Fruit fly (Drosophila melanogaster) whole organism, wandering third instar larva: ENCODE measurements around the gene cmet.
A peak's percentile ranks its signal among the peaks of the same experiment; 100 is the strongest.

Source experiments
- Abd-B ChIP-seq: fragments of >200 bp; optimal IDR thresholded peaks from 2 replicates; lab custom pipeline; 2017; ENCODE audit warnings: missing biosample characterization, missing genetic modification characterization
- CG32264 ChIP-seq: fragments of 200-800 bp; sonication (Bioruptor generic); optimal IDR thresholded peaks from 2 replicates; lab custom pipeline; 2016; ENCODE audit warnings: missing biosample characterization, missing genetic modification characterization
- CG9705 ChIP-seq: fragments of 200-800 bp; sonication (Bioruptor generic); optimal IDR thresholded peaks from 2 replicates; lab custom pipeline; 2018; ENCODE audit warnings: missing biosample characterization, mild to moderate bottlenecking, missing genetic modification characterization
- CrebA ChIP-seq: fragments of 200-800 bp; sonication (Bioruptor generic); optimal IDR thresholded peaks from 2 replicates; lab custom pipeline; 2016; ENCODE audit warnings: missing biosample characterization, mild to moderate bottlenecking, missing genetic modification characterization, borderline replicate concordance
- Dfd ChIP-seq: fragments of >200 bp; optimal IDR thresholded peaks from 2 replicates; lab custom pipeline; 2017; ENCODE audit warnings: missing biosample characterization, missing genetic modification characterization
- Dif ChIP-seq: fragments of 200-275, 200-300 bp; sonication (Bioruptor generic); optimal IDR thresholded peaks from 2 replicates; lab custom pipeline; 2018; ENCODE audit warnings: missing biosample characterization, missing genetic modification characterization; ENCODE audit not compliant: partially characterized antibody
- GATAd ChIP-seq: sonication (Bioruptor generic); optimal IDR thresholded peaks from 2 replicates; lab custom pipeline; 2016; ENCODE audit warnings: missing biosample characterization, missing genetic modification characterization
- HLH106 ChIP-seq: fragments of 200-800 bp; optimal IDR thresholded peaks from 3 replicates; lab custom pipeline; 2019; ENCODE audit warnings: missing biosample characterization, mild to moderate bottlenecking, missing genetic modification characterization, moderate library complexity
- Hnf4 ChIP-seq: fragments of 200-800 bp; sonication (Bioruptor generic); optimal IDR thresholded peaks from 2 replicates; lab custom pipeline; 2016; ENCODE audit warnings: missing biosample characterization, mild to moderate bottlenecking, missing genetic modification characterization
- Hr78 ChIP-seq: fragments of >200 bp; optimal IDR thresholded peaks from 2 replicates; lab custom pipeline; 2017; ENCODE audit warnings: missing biosample characterization, missing genetic modification characterization
- Hr83 ChIP-seq: fragments of 200-300 bp; sonication (Bioruptor generic); optimal IDR thresholded peaks from 2 replicates; lab custom pipeline; 2016; ENCODE audit warnings: missing biosample characterization, mild to moderate bottlenecking, missing genetic modification characterization, moderate library complexity; ENCODE audit not compliant: poor library complexity, severe bottlenecking
- Jra ChIP-seq: sonication (Bioruptor generic); optimal IDR thresholded peaks from 2 replicates; lab custom pipeline; 2016; ENCODE audit warnings: missing biosample characterization, missing genetic modification characterization
- Mio ChIP-seq: sonication (Bioruptor generic); optimal IDR thresholded peaks from 2 replicates; lab custom pipeline; 2016; ENCODE audit warnings: missing biosample characterization, missing genetic modification characterization
- Myc ChIP-seq: fragments of >200 bp; optimal IDR thresholded peaks from 2 replicates; lab custom pipeline; 2017
- OdsH ChIP-seq: fragments of 200-800 bp; sonication (Bioruptor generic); optimal IDR thresholded peaks from 2 replicates; lab custom pipeline; 2016; ENCODE audit warnings: missing biosample characterization, mild to moderate bottlenecking, missing genetic modification characterization
- Rel ChIP-seq, 2 experiments: fragments of 200-800 bp; sonication (Bioruptor generic) in 1 of 2; optimal IDR thresholded peaks; 2 replicates in 1 of 2; 3 replicates in 1 of 2; lab custom pipeline; 2016 to 2019; ENCODE audit warnings: mild to moderate bottlenecking in 2 of 2, missing biosample characterization in 2 of 2, missing genetic modification characterization in 2 of 2, moderate library complexity in 1 of 2
- Sp1 ChIP-seq: fragments of 200-800 bp; sonication (Bioruptor generic); optimal IDR thresholded peaks from 3 replicates; lab custom pipeline; 2019; ENCODE audit warnings: missing biosample characterization, mild to moderate bottlenecking, missing genetic modification characterization, moderate library complexity
- Vsx2 ChIP-seq: fragments of 200-300, 225-300 bp; sonication (Bioruptor generic); optimal IDR thresholded peaks from 2 replicates; lab custom pipeline; 2018; ENCODE audit warnings: missing biosample characterization, missing genetic modification characterization; ENCODE audit not compliant: partially characterized antibody
- br ChIP-seq: fragments of 200-800 bp; sonication (Bioruptor generic); optimal IDR thresholded peaks from 2 replicates; lab custom pipeline; 2016; ENCODE audit warnings: missing biosample characterization, missing genetic modification characterization
- brk ChIP-seq: fragments of 200-800 bp; sonication (Bioruptor generic); optimal IDR thresholded peaks from 2 replicates; lab custom pipeline; 2016; ENCODE audit warnings: missing biosample characterization, mild to moderate bottlenecking, missing genetic modification characterization
- dl ChIP-seq, 2 experiments: fragments of 175-275, 200-275 bp in 1 of 2; fragments of 200-275 bp in 1 of 2; sonication (Bioruptor generic); optimal IDR thresholded peaks; lab custom pipeline; 2018; ENCODE audit warnings: mild to moderate bottlenecking in 2 of 2, missing biosample characterization in 2 of 2, missing genetic modification characterization in 2 of 2, moderate library complexity in 2 of 2; ENCODE audit not compliant: partially characterized antibody in 2 of 2, insufficient read depth in 1 of 2
- dmrt93B ChIP-seq: fragments of 200-800 bp; sonication (Bioruptor generic); optimal IDR thresholded peaks from 2 replicates; lab custom pipeline; 2018; ENCODE audit warnings: missing biosample characterization, mild to moderate bottlenecking, missing genetic modification characterization
- dsf ChIP-seq: sonication (Bioruptor generic); optimal IDR thresholded peaks from 2 replicates; lab custom pipeline; 2016; ENCODE audit warnings: missing biosample characterization, missing genetic modification characterization, borderline replicate concordance
- ey ChIP-seq: fragments of 200-800 bp; sonication (Bioruptor generic); optimal IDR thresholded peaks from 2 replicates; lab custom pipeline; 2016; ENCODE audit warnings: missing biosample characterization, missing genetic modification characterization
- foxo ChIP-seq, 2 experiments: fragments of 200-800 bp; sonication (Bioruptor generic); optimal IDR thresholded peaks; 2 replicates in 1 of 2; 3 replicates in 1 of 2; lab custom pipeline; 2016 to 2017; ENCODE audit warnings: missing biosample characterization in 2 of 2, missing genetic modification characterization in 2 of 2
- fru ChIP-seq: fragments of 200-800 bp; sonication (Bioruptor generic); optimal IDR thresholded peaks from 3 replicates; lab custom pipeline; 2016; ENCODE audit warnings: missing biosample characterization, mild to moderate bottlenecking, missing genetic modification characterization
- h ChIP-seq: fragments of 200-800 bp; sonication (Bioruptor generic); optimal IDR thresholded peaks from 3 replicates; lab custom pipeline; 2016; ENCODE audit warnings: missing biosample characterization, mild to moderate bottlenecking, missing genetic modification characterization
- jim ChIP-seq: fragments of 175-275, 200-325 bp; sonication (Bioruptor generic); optimal IDR thresholded peaks from 2 replicates; lab custom pipeline; 2016; ENCODE audit warnings: missing biosample characterization, mild to moderate bottlenecking, missing genetic modification characterization
- pan ChIP-seq: fragments of >200 bp; optimal IDR thresholded peaks from 2 replicates; lab custom pipeline; 2017
- psq ChIP-seq: fragments of 200-800 bp; sonication (Bioruptor generic); optimal IDR thresholded peaks from 3 replicates; lab custom pipeline; 2017; ENCODE audit warnings: missing biosample characterization, mild to moderate bottlenecking, missing genetic modification characterization, moderate library complexity
- rgr ChIP-seq: fragments of 200-800 bp; sonication (Bioruptor generic); optimal IDR thresholded peaks from 3 replicates; lab custom pipeline; 2016; ENCODE audit warnings: missing biosample characterization, mild to moderate bottlenecking, missing genetic modification characterization
- sage ChIP-seq: fragments of 200-800 bp; sonication (Bioruptor generic); optimal IDR thresholded peaks from 2 replicates; lab custom pipeline; 2016; ENCODE audit warnings: missing biosample characterization, mild to moderate bottlenecking, missing genetic modification characterization
- tai ChIP-seq: sonication (Bioruptor generic); optimal IDR thresholded peaks from 2 replicates; lab custom pipeline; 2016; ENCODE audit warnings: missing biosample characterization, missing genetic modification characterization
- usp ChIP-seq: fragments of >200 bp; optimal IDR thresholded peaks from 2 replicates; lab custom pipeline; 2017; ENCODE audit warnings: missing biosample characterization, missing genetic modification characterization
- woc ChIP-seq: sonication (Bioruptor generic); optimal IDR thresholded peaks from 2 replicates; lab custom pipeline; 2016; ENCODE audit warnings: missing biosample characterization, mild to moderate bottlenecking, missing genetic modification characterization

Gene cmet

DNA sequence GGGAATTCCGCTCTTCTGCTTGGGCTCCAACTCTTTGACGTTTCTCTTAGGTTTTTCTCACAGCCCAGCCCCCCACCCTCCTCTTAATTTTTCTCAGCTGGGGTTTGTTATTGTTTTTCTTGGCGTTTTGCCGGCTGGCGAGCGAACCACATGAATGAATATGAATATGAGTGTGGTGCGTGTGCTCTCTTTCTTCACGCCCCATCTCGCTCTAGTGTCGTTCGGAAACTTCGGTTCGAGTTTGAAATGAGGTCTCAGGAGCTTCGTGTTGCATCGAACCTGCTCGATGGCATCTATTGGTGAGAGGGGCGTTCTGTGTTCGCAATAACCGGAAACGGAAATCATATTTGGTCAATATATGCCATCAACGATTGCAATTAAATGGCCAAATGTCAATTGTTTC is 47.5 kb downstream of the cmet start:
- TF ChIP-seq sage (GFP tag; lab: Kevin White, UChicago): no peak
- no peak for TF ChIP-seq CG9705 (GFP tag; lab: Kevin White, UChicago)
- TF ChIP-seq Rel (GFP tag; optimal IDR thresholded peaks at IDR 0.05; lab: Kevin White, UChicago): no peak
- no peak for TF ChIP-seq Rel (tag; optimal IDR thresholded peaks at IDR 0.05; lab: Kevin White, UChicago)
- TF ChIP-seq Jra (GFP tag; lab: Kevin White, UChicago): no peak
- TF ChIP-seq woc (GFP tag; lab: Kevin White, UChicago): peak; percentile 5
- TF ChIP-seq Vsx2: no peak
- no peak for TF ChIP-seq br (GFP tag; lab: Kevin White, UChicago)
- TF ChIP-seq dsf (GFP tag; lab: Kevin White, UChicago): no peak
- TF ChIP-seq psq: no peak
- TF ChIP-seq Dif (GFP tag; lab: Kevin White, UChicago): peak; percentile 53
- no peak for TF ChIP-seq Myc (lab: Kevin White, UChicago)
- no peak for TF ChIP-seq rgr (GFP tag; lab: Kevin White, UChicago)
- TF ChIP-seq dl (GFP tag; optimal IDR thresholded peaks at IDR 0.05; lab: Kevin White, UChicago; ENCODE audit: insufficient read depth in 1 of 2, partially characterized antibody in 2 of 2): no peak
- TF ChIP-seq Hr83 (GFP tag; lab: Kevin White, UChicago): peak; percentile 15
- no peak for TF ChIP-seq Hr78
- no peak for TF ChIP-seq Dfd (GFP tag; lab: Kevin White, UChicago)
- no peak for TF ChIP-seq foxo (GFP tag; optimal IDR thresholded peaks at IDR 0.05; lab: Kevin White, UChicago)
- TF ChIP-seq h (GFP tag; lab: Kevin White, UChicago): no peak
- TF ChIP-seq tai (GFP tag; lab: Kevin White, UChicago): no peak
- no peak for TF ChIP-seq dmrt93B
- no peak for TF ChIP-seq Sp1 (GFP tag; lab: Kevin White, UChicago)
- TF ChIP-seq pan (lab: Kevin White, UChicago): no peak
- TF ChIP-seq CG32264 (GFP tag; lab: Kevin White, UChicago): no peak
- no peak for TF ChIP-seq brk (GFP tag; lab: Kevin White, UChicago)
- no peak for TF ChIP-seq jim (GFP tag; lab: Kevin White, UChicago)

DNA sequence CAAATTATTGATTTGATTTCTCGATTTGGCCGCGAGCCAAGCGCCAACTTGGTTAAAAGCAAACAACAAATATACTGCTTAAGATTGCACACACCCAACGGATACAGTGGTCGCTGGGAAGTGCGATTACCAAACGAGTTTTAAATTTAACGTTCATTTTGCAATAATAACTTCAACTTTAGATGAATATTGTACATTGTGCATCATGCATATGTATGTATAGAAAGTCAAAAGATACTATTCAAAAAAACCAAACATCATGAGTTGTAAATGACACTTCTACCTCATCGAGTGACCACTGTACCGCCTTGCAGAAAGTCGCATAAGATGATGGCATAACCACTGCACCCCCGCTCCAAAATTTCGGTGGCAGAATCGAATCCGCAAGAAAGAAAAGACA is 48.0 kb downstream of the cmet start:
- TF ChIP-seq brk (GFP tag; lab: Kevin White, UChicago): no peak
- TF ChIP-seq HLH106 (tag; lab: Kevin White, UChicago): peak; percentile 55
- TF ChIP-seq GATAd (GFP tag; lab: Kevin White, UChicago): no peak
- peak; percentile 63 for TF ChIP-seq fru (GFP tag; lab: Kevin White, UChicago)
- no peak for TF ChIP-seq Hr83 (GFP tag; lab: Kevin White, UChicago)
- peak; percentile 2 for TF ChIP-seq OdsH (GFP tag; lab: Kevin White, UChicago)
- no peak for TF ChIP-seq Hr78
- TF ChIP-seq ey (GFP tag; lab: Kevin White, UChicago): peak; percentile 58
- no peak for TF ChIP-seq Abd-B (GFP tag; lab: Kevin White, UChicago)
- TF ChIP-seq Myc (lab: Kevin White, UChicago): no peak
- peak; percentile 49 for TF ChIP-seq woc (GFP tag; lab: Kevin White, UChicago)
- TF ChIP-seq foxo (GFP tag; optimal IDR thresholded peaks at IDR 0.05; lab: Kevin White, UChicago): peak in 1 of 2 experiments; percentile 69
- TF ChIP-seq Sp1 (GFP tag; lab: Kevin White, UChicago): peak; percentile 36
- peak; percentile 38 for TF ChIP-seq br (GFP tag; lab: Kevin White, UChicago)
- peak; percentile 1 for TF ChIP-seq h (GFP tag; lab: Kevin White, UChicago)
- no peak for TF ChIP-seq usp (GFP tag; lab: Kevin White, UChicago)
- no peak for TF ChIP-seq tai (GFP tag; lab: Kevin White, UChicago)
- TF ChIP-seq Hnf4 (GFP tag; lab: Kevin White, UChicago): no peak
- no peak for TF ChIP-seq Mio (GFP tag; lab: Kevin White, UChicago)
- TF ChIP-seq psq: peak; percentile 3
- TF ChIP-seq Rel (GFP tag; optimal IDR thresholded peaks at IDR 0.05; lab: Kevin White, UChicago): no peak
- no peak for TF ChIP-seq Rel (tag; optimal IDR thresholded peaks at IDR 0.05; lab: Kevin White, UChicago)
- TF ChIP-seq CrebA: no peak
- TF ChIP-seq CG9705 (GFP tag; lab: Kevin White, UChicago): no peak
- no peak for TF ChIP-seq dl (GFP tag; optimal IDR thresholded peaks at IDR 0.05; lab: Kevin White, UChicago; ENCODE audit: insufficient read depth in 1 of 2, partially characterized antibody in 2 of 2)
- TF ChIP-seq rgr (GFP tag; lab: Kevin White, UChicago): peak; percentile 32
- no peak for TF ChIP-seq dsf (GFP tag; lab: Kevin White, UChicago)
